Worm (Caenorhabditis elegans) whole organism, L1 larva: ENCODE data around the gene skr-8.

Experiments used
- alr-1 ChIP-seq: fragments of 200-800 bp; sonication (Bioruptor generic); optimal IDR thresholded peaks from 2 replicates; lab custom pipeline; 2018; ENCODE audit warnings: borderline replicate concordance, mild to moderate bottlenecking, missing genetic modification characterization, missing compliant biosample characterization
- ceh-8 ChIP-seq: fragments of 200-800 bp; sonication (Bioruptor generic); optimal IDR thresholded peaks from 2 replicates; lab custom pipeline; 2018; ENCODE audit warnings: mild to moderate bottlenecking, missing genetic modification characterization, moderate library complexity, missing compliant biosample characterization
- ceh-82 ChIP-seq, 3 experiments: fragments of 150-350 bp in 1 of 3; sonication (generic microtip) in 2 of 3; optimal IDR thresholded peaks; 2 replicates each; lab custom pipeline; 2014 to 2017; ENCODE audit warnings: missing biosample characterization in 3 of 3, missing genetic modification characterization in 3 of 3
- dpl-1 ChIP-seq, 3 experiments: fragments of 150-350 bp in 2 of 3; sonication (generic microtip) in 1 of 3; optimal IDR thresholded peaks; 2 replicates each; lab custom pipeline; 2014 to 2017; ENCODE audit warnings: missing biosample characterization in 3 of 3, missing genetic modification characterization in 3 of 3, missing genetic modification reagents in 3 of 3
- egl-13 ChIP-seq: sonication (generic microtip); optimal IDR thresholded peaks from 2 replicates; lab custom pipeline; 2016; ENCODE audit warnings: missing genotype, missing genetic modification reagents, missing genetic modification characterization, missing compliant biosample characterization
- egl-27 ChIP-seq, 2 experiments: fragments of 150-350 bp in 1 of 2; sonication (generic microtip); optimal IDR thresholded peaks; 3 replicates each; lab custom pipeline; 2017 to 2018; ENCODE audit warnings: missing biosample characterization in 2 of 2, missing genetic modification characterization in 2 of 2, missing genetic modification reagents in 2 of 2
- elt-2 ChIP-seq: sonication (generic microtip); optimal IDR thresholded peaks from 2 replicates; lab custom pipeline; 2016; ENCODE audit warnings: missing genetic modification characterization, mild to moderate bottlenecking, inconsistent platforms, missing compliant biosample characterization, missing genetic modification reagents
- fkh-10 ChIP-seq: sonication (generic microtip); optimal IDR thresholded peaks from 2 replicates; lab custom pipeline; 2017; ENCODE audit warnings: missing biosample characterization, missing genetic modification reagents, missing genetic modification characterization
- fos-1 ChIP-seq: fragments of 150-350 bp; optimal IDR thresholded peaks from 2 replicates; lab custom pipeline; 2014; ENCODE audit warnings: missing biosample characterization, missing genetic modification characterization
- hlh-17 ChIP-seq: fragments of 200-800 bp; sonication (Bioruptor generic); optimal IDR thresholded peaks from 2 replicates; lab custom pipeline; 2018; ENCODE audit warnings: missing genetic modification characterization, mild to moderate bottlenecking, missing compliant biosample characterization, moderate library complexity, borderline replicate concordance
- lin-13 ChIP-seq: fragments of 150-350 bp; optimal IDR thresholded peaks from 2 replicates; lab custom pipeline; 2014; ENCODE audit warnings: missing biosample characterization, missing genetic modification reagents, missing genetic modification characterization
- nhr-85 ChIP-seq: sonication (generic microtip); peaks from one replicate; lab custom pipeline; 2016; ENCODE audit warnings: missing genetic modification characterization, inconsistent platforms, missing compliant biosample characterization
- snu-23 ChIP-seq: sonication (generic microtip); optimal IDR thresholded peaks from 2 replicates; lab custom pipeline; 2016; ENCODE audit warnings: missing genetic modification characterization, missing compliant biosample characterization
- unc-86 ChIP-seq: sonication (generic microtip); optimal IDR thresholded peaks from 2 replicates; lab custom pipeline; 2016; ENCODE audit warnings: missing genetic modification characterization, missing compliant biosample characterization

DNA sequence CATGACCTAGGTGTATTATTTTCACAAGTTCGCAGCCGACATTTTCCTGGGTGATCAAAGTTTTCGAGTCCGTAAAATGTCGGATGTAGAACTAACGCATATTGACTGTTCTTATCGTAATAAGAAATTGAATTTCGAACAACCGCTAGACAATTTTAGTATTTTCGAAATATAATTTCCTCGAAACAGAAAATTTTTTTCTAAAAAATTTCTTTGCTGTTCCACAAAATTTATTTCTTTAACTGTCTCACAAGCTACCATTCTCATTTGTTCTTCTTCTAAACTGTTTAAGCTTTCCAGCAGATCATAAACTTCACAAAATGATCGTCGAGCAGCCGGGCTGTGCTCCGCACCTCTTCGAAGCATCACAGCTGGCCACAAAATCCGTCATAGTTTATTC lies 10.5 kb upstream of the skr-8 start, which contains the start of gene C52D10.3:
- TF ChIP-seq nhr-85 (tag; lab: Kevin White, UChicago) (no peak), dpl-1 (GFP tag; optimal IDR thresholded peaks at IDR 0.05; lab: Kevin White, UChicago) (no peak), unc-86 (tag; lab: Kevin White, UChicago) (no peak), fos-1 (tag; lab: Kevin White, UChicago) (no peak), fkh-10 (no peak), snu-23 (GFP tag; lab: Kevin White, UChicago) (no peak), hlh-17 (GFP tag; lab: Kevin White, UChicago) (no peak), alr-1 (tag; lab: Kevin White, UChicago) (no peak), egl-27 (tag; optimal IDR thresholded peaks at IDR 0.05; lab: Kevin White, UChicago) (no peak), egl-13 (tag; lab: Kevin White, UChicago) (no peak), ceh-8 (GFP tag; lab: Kevin White, UChicago) (no peak), lin-13 (GFP tag; lab: Kevin White, UChicago) (no peak), elt-2 (no peak), ceh-82 (tag; optimal IDR thresholded peaks at IDR 0.05; lab: Kevin White, UChicago) (no peak)
